Fruit fly (Drosophila melanogaster) whole organism, wandering third instar larva: ENCODE measurements around the gene Cyp310a1.

Source experiments
- Hr78 ChIP-seq: fragments of >200 bp; optimal IDR thresholded peaks from 2 replicates; lab custom pipeline; 2017; ENCODE audit warnings: missing biosample characterization, missing genetic modification characterization
- Myc ChIP-seq: fragments of >200 bp; optimal IDR thresholded peaks from 2 replicates; lab custom pipeline; 2017

dm6 chr2L:18674994-18675393 is 22.2 kb upstream of the Cyp310a1 start, which contains the start of gene Mst36Fb:
- TF ChIP-seq Hr78 (GFP tag; lab: Kevin White, UChicago): no peak
- TF ChIP-seq Myc (lab: Kevin White, UChicago): no peak
